Worm (Caenorhabditis elegans): ENCODE data around the gene cnc-9.

DNA sequence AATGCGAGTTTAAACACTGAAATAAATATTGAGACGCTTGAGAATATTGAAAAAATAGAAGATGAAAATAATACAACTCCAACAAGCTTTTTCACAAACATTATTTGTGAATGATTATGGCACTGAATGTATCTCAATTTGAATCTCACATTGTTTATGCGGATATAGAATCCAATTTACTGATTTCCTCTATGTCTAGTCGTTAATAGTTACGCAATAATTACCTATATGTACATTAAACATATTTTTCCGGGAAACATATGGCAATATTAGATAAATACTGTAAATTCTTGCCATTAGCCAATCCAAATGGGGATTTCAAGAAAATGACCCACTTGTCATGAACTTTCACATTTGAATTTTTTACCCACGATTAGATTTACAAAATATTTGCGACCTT, 4.6 kb downstream of the cnc-9 start, which contains the start of gene srx-9:
- no peak for TF ChIP-seq F13H6.1 (tag; optimal IDR thresholded peaks at IDR 0.05)
- no peak for TF ChIP-seq ceh-48 (tag; optimal IDR thresholded peaks at IDR 0.05)
- TF ChIP-seq ama-1 (optimal IDR thresholded peaks at IDR 0.05), result no peak
- no peak for TF ChIP-seq hlh-15 (tag; optimal IDR thresholded peaks at IDR 0.05)
- no peak for TF ChIP-seq lim-6 (tag; optimal IDR thresholded peaks at IDR 0.05)
- no peak for TF ChIP-seq pqm-1 (tag; optimal IDR thresholded peaks at IDR 0.05)
- TF ChIP-seq dmd-4 (tag; optimal IDR thresholded peaks at IDR 0.05; ENCODE audit: borderline replicate concordance), result no peak
- TF ChIP-seq ets-4 (tag; optimal IDR thresholded peaks at IDR 0.05), result no peak
- TF ChIP-seq pha-2 (tag; optimal IDR thresholded peaks at IDR 0.05), result no peak
- no peak for TF ChIP-seq ahr-1 (tag; optimal IDR thresholded peaks at IDR 0.05)
